Worm (Caenorhabditis elegans) whole organism, L2 larva: Measurements from ENCODE around the gene oct-2.

Experiments used
- lin-39 ChIP-seq: fragments of 150-350 bp; optimal IDR thresholded peaks from 2 replicates; lab custom pipeline; 2014; ENCODE audit warnings: missing biosample characterization, missing genetic modification reagents, missing genetic modification characterization
- sma-3 ChIP-seq: sonication (generic microtip); optimal IDR thresholded peaks from 2 replicates; lab custom pipeline; 2016; ENCODE audit warnings: missing genetic modification reagents, missing genetic modification characterization, missing compliant biosample characterization

DNA sequence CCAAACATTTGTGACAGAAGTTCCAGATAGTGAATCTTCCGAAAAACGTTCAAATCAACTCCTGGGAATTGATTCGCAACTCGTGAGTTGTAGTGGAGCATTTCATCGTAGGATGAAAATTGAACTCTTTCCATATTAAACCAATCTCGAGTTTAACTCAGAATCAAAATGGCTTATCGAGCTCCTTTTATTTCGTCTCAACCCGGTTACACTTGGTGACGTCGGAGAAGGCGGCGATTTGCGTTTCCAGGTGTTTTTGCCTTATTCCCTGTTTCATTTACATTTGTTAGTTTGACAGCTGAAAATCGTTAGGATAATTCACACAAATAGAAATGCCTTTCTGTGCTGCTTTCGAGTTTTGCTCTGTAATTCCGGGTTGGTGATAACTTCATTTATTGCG is 29.3 kb downstream of the oct-2 start, which contains the start of gene F42E11.3:
- TF ChIP-seq sma-3 (GFP tag; lab: Kevin White, UChicago) (no peak), lin-39 (tag; lab: Kevin White, UChicago) (no peak)
